Fruit fly (Drosophila melanogaster): ENCODE results near the gene Rh5.

Gene Rh5

DNA sequence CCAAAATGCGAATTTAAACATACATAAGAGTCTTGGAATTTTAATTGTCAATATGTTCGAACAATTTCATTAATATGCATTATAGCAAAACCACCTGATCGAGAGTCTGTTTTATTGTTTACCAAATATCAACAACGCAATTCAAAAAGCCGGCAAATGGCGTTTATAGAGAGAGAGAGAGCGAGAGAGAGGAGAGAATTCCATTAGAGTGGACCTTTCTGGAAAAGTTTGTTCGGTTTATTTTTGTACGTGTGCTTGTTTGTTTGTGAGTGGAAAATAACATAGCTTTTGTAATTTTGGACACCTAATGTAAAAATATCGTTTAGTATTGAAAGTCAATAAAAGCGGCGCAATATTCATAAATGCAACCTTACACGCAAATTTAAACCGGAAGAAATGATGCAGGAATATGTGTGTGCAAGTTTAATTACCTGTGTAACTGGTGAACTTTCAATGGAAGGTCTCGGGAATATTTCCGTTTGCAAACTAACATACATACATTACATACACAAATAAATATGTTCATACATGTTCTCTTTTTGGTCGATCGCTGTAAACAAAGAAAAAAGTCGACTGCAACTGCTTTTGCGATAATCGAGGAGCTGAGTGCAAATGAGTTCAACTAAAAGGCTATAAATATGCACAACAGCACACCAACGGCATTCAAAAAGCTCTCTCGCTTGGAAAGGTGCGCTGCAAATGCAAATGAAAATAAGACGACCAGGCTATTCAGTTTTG, 36.8 kb downstream of the Rh5 start, which contains the start of gene CG6785:
TSS of gene CG6785 (minus strand) at position 588 of the 738 bp plus-strand sequence.
- TF ChIP-seq Pif1B (GFP tag; optimal IDR thresholded peaks at IDR 0.05), result peak; percentile 82
- peak; percentile 69 for TF ChIP-seq CG34367 (tag; optimal IDR thresholded peaks at IDR 0.05)
- TF ChIP-seq rn (GFP tag; IDR thresholded peaks at IDR 0.05), result 0 out of 2 replicates have a peak, but pooled peaks have one; percentile 21
- TF ChIP-seq fd96Ca (GFP tag; IDR thresholded peaks at IDR 0.05), result peak; percentile 81; the same call in 2 of the 3 replicates
- TF ChIP-seq CG15710 (tag; optimal IDR thresholded peaks at IDR 0.05), result peak; percentile 76
- peak; percentile 63 for TF ChIP-seq CG12605 (GFP tag; IDR thresholded peaks at IDR 0.05)
- TF ChIP-seq CG8301 (tag; optimal IDR thresholded peaks at IDR 0.05), result peak; percentile 84
- peak; percentile 95 for TF ChIP-seq EcR (GFP tag; optimal IDR thresholded peaks at IDR 0.05)
- TF ChIP-seq CG32121 (GFP tag; IDR thresholded peaks at IDR 0.05), result peak; percentile 80
- peak; percentile 90 for TF ChIP-seq Pif1A (GFP tag; optimal IDR thresholded peaks at IDR 0.05)
- TF ChIP-seq CG14655 (GFP tag; optimal IDR thresholded peaks at IDR 0.05), result no peak
- TF ChIP-seq CG8159 (tag; optimal IDR thresholded peaks at IDR 0.05), result peak; percentile 99
- TF ChIP-seq gl (tag; optimal IDR thresholded peaks at IDR 0.05), result peak; percentile 65
- peak; percentile 60 for TF ChIP-seq CG9948 (tag; optimal IDR thresholded peaks at IDR 0.05)
- peak; percentile 71 for TF ChIP-seq Snoo (tag; optimal IDR thresholded peaks at IDR 0.05)
- TF ChIP-seq CG17806 (tag; optimal IDR thresholded peaks at IDR 0.05), result peak; percentile 78
- peak; percentile 9 for TF ChIP-seq CG13204 (GFP tag; optimal IDR thresholded peaks at IDR 0.05)
- TF ChIP-seq Ets98B (GFP tag; IDR thresholded peaks at IDR 0.05), result peak; percentile 85
- TF ChIP-seq CG4496 (GFP tag; IDR thresholded peaks at IDR 0.05), result peak; percentile 90
- peak; percentile 68 for TF ChIP-seq D1 (tag; optimal IDR thresholded peaks at IDR 0.05)
- no peak for TF ChIP-seq CG10348 (GFP tag; IDR thresholded peaks at IDR 0.05)

DNA sequence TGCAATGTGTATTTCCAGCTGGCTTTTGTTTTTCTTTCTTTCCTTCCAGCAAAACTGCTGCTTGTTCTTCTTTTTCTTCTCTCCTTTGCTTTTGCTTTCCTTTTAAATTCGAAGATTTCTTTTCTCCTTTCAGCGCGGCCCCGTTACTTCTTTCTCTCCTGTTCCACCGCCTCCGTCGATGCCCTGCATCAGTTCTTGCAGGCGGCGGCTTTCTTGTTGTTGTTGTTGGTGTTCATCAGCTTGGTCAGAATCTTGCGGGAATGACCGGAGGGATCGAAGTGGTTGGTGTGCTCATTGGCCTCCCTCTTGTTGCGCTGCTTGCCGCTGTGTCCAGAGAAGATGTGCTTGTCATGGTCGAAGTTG, 37.6 kb downstream of the Rh5 start:
- TF ChIP-seq CG17806 (tag; optimal IDR thresholded peaks at IDR 0.05) (no peak), CG8301 (tag; optimal IDR thresholded peaks at IDR 0.05) (no peak), CG32121 (GFP tag; IDR thresholded peaks at IDR 0.05) (no peak), CG10348 (GFP tag; IDR thresholded peaks at IDR 0.05) (no peak), CG14655 (GFP tag; optimal IDR thresholded peaks at IDR 0.05) (no peak), CG12605 (GFP tag; IDR thresholded peaks at IDR 0.05) (no peak), rn (GFP tag; IDR thresholded peaks at IDR 0.05) (no peak)

DNA sequence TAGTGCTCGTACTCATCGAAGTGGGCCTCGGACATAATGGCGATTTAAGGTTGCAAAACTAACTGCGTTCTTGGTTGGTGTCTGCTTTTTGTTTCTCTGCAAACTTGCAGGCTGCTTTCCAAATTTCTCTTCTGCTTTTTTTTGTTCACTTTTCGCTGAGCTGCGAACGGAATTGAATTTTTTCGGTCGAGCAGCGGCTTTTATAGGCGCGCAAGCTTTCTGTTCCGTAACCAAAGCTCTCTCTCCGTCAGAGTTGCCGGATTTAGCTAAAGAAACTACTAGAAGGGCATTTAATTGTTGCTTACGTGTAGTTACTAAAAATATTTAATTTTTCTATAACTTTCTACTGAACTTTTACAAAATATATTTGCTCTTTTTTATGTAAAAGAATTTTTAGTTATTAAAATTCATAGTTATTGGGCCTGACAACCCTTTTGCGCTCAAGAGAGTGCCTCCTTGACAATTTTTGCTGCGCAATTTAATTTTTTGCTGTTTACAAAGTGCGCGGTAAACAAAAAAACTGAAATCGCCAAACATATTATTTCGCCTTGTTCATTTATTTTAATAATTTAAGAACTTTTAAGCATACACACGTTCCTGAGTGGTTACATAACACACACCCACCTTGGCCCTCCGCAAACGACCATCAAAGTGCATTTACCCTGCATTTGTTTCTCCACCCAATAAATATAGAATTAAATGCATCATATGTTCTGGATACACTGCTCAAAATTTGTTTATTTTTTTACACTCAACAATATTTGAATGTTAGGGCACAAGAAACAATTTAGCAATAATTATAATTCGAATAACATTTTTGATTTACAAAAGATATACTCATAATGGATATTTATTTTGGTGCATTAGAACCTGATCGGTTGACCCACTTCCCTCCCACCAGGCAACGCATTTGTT, 38.2 kb downstream of the Rh5 start, which contains the start of gene CG6770:
TSS of gene CG6770 (minus strand) at position 178 of the 915 bp plus-strand sequence.
- TF ChIP-seq rn (GFP tag; IDR thresholded peaks at IDR 0.05), result peak; percentile 74
- TF ChIP-seq Pif1B (GFP tag; optimal IDR thresholded peaks at IDR 0.05), result peak; percentile 84
- TF ChIP-seq CG8301 (tag; optimal IDR thresholded peaks at IDR 0.05), result peak; percentile 72
- peak; percentile 73 for TF ChIP-seq CG34367 (tag; optimal IDR thresholded peaks at IDR 0.05)
- peak; percentile 72 for TF ChIP-seq EcR (GFP tag; optimal IDR thresholded peaks at IDR 0.05)
- no peak for TF ChIP-seq CG10348 (GFP tag; IDR thresholded peaks at IDR 0.05)
- TF ChIP-seq gl (tag; optimal IDR thresholded peaks at IDR 0.05), result peak; percentile 20
- TF ChIP-seq CG9948 (tag; optimal IDR thresholded peaks at IDR 0.05), result peak; percentile 72
- peak; percentile 86 for TF ChIP-seq CG32121 (GFP tag; IDR thresholded peaks at IDR 0.05)
- TF ChIP-seq CG8159 (tag; optimal IDR thresholded peaks at IDR 0.05), result peak; percentile 88
- peak; percentile 86 for TF ChIP-seq CG15710 (tag; optimal IDR thresholded peaks at IDR 0.05)
- TF ChIP-seq fd96Ca (GFP tag; IDR thresholded peaks at IDR 0.05), result peak; percentile 86
- TF ChIP-seq Pif1A (GFP tag; optimal IDR thresholded peaks at IDR 0.05), result peak; percentile 86
- TF ChIP-seq CG13204 (GFP tag; optimal IDR thresholded peaks at IDR 0.05), result peak; percentile 39
- peak; percentile 80 for TF ChIP-seq CG17806 (tag; optimal IDR thresholded peaks at IDR 0.05)
- peak; percentile 92 for TF ChIP-seq CG4496 (GFP tag; IDR thresholded peaks at IDR 0.05)
- peak; percentile 53 for TF ChIP-seq D1 (tag; optimal IDR thresholded peaks at IDR 0.05)
- peak; percentile 89 for TF ChIP-seq Ets98B (GFP tag; IDR thresholded peaks at IDR 0.05)
- TF ChIP-seq CG14655 (GFP tag; optimal IDR thresholded peaks at IDR 0.05), result peak; percentile 80
- TF ChIP-seq Snoo (tag; optimal IDR thresholded peaks at IDR 0.05), result peak; percentile 92
- peak; percentile 90 for TF ChIP-seq CG12605 (GFP tag; IDR thresholded peaks at IDR 0.05)

DNA sequence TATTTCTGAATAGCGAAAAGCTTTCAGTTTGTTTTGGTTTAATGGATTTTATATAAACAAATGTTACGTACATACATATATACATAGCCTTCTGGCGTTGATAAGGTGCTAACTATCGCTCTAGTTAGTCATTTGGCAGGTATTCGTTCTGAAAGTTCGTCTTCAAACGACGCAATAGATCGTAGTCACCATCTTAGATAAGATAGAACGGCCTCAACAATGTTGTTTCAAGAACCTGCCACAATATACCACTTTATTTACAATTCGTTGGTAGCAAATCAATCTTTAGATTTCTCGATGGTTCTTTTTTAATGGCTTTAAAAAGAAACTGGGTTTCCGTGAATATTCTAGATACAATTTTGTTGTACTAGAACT, 38.9 kb downstream of the Rh5 start:
- TF ChIP-seq CG15710 (tag; optimal IDR thresholded peaks at IDR 0.05), result no peak
- TF ChIP-seq EcR (GFP tag; optimal IDR thresholded peaks at IDR 0.05), result no peak
- TF ChIP-seq CG13204 (GFP tag; optimal IDR thresholded peaks at IDR 0.05), result no peak
- no peak for TF ChIP-seq CG12605 (GFP tag; IDR thresholded peaks at IDR 0.05)
- TF ChIP-seq CG10348 (GFP tag; IDR thresholded peaks at IDR 0.05), result no peak
- no peak for TF ChIP-seq CG4496 (GFP tag; IDR thresholded peaks at IDR 0.05)
- TF ChIP-seq CG32121 (GFP tag; IDR thresholded peaks at IDR 0.05), result no peak
- TF ChIP-seq CG8159 (tag; optimal IDR thresholded peaks at IDR 0.05), result no peak
- TF ChIP-seq rn (GFP tag; IDR thresholded peaks at IDR 0.05), result no peak
- no peak for TF ChIP-seq CG8301 (tag; optimal IDR thresholded peaks at IDR 0.05)
- no peak for TF ChIP-seq gl (tag; optimal IDR thresholded peaks at IDR 0.05)
- no peak for TF ChIP-seq Pif1A (GFP tag; optimal IDR thresholded peaks at IDR 0.05)
- no peak for TF ChIP-seq CG14655 (GFP tag; optimal IDR thresholded peaks at IDR 0.05)

DNA sequence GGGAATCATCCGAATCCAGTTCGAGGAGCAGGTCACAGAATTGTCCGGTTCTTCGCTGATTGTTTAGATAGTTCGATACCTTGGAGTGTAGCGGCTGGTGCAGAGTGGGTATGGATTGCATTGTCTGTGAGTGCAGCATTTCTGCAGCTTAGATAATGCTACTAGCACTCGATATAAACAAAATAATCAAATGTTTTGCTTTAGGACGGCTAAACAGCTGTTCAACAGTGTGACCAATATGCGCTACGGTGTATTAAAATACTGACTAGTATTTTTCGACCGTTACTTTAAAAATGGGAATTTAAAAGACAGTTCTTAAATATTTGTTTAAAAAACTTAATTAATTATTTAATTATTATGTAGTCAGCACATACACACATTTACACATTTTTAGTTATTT, 40.8 kb downstream of the Rh5 start, which contains the start of gene Plzf:
TSS of gene Plzf (minus strand) at position 196 of the 400 bp plus-strand sequence.
- TF ChIP-seq Ets98B (GFP tag; IDR thresholded peaks at IDR 0.05) (no peak), Snoo (tag; optimal IDR thresholded peaks at IDR 0.05) (no peak), fd96Ca (GFP tag; IDR thresholded peaks at IDR 0.05) (no peak), CG13204 (GFP tag; optimal IDR thresholded peaks at IDR 0.05) (no peak), Pif1A (GFP tag; optimal IDR thresholded peaks at IDR 0.05) (no peak)

All from whole organism, pupa.